Worm (Caenorhabditis elegans): Measurements from ENCODE around the gene tomm-7.
A peak's percentile ranks its signal among the peaks of the same experiment; 100 is the strongest.
"Not testable (repeated sequence)": the region's sequence is repeated elsewhere in the genome, so short reads cannot be mapped to it uniquely, and the experiment has no call there.

tomm-7 gene

DNA sequence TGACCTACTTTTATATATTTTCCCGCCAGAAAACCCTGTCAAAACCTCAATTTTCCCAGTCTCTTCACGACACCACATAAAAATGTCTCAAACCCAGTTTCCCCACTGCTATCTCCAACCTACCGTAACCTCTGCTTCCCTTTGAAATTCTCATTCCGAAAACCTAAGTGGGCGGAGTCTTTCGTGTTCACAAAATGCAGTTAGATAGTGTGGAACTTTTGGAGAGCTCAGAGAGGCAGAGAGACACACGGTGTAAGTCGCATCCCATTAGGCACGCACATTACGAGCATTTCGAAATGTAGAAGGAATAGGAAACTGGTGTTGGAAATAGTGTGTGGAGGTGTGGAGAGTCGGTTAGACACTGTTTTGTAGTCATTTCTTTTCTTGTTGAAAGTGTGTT is 39.5 kb upstream of the tomm-7 start:
- TF ChIP-seq lsy-27 (tag; optimal IDR thresholded peaks at IDR 0.05; ENCODE audit: borderline replicate concordance, insufficient read depth): no peak
- no peak for TF ChIP-seq rpc-1 (optimal IDR thresholded peaks at IDR 0.05)
- TF ChIP-seq rpc-1 (tag; optimal IDR thresholded peaks at IDR 0.05): no peak
- no peak for TF ChIP-seq nhr-80 (tag; optimal IDR thresholded peaks at IDR 0.05)
- TF ChIP-seq ztf-22 (GFP tag; optimal IDR thresholded peaks at IDR 0.05): no peak
- TF ChIP-seq F23B12.7 (tag; optimal IDR thresholded peaks at IDR 0.05; ENCODE audit: insufficient read depth): no peak
- no peak for TF ChIP-seq bed-1 (GFP tag; IDR thresholded peaks at IDR 0.05)
- TF ChIP-seq hmg-1.2 (GFP tag; IDR thresholded peaks at IDR 0.05): no peak
- TF ChIP-seq xnd-1 (tag; optimal IDR thresholded peaks at IDR 0.05): no peak
- no peak for TF ChIP-seq B0261.1 (tag; optimal IDR thresholded peaks at IDR 0.05)

DNA sequence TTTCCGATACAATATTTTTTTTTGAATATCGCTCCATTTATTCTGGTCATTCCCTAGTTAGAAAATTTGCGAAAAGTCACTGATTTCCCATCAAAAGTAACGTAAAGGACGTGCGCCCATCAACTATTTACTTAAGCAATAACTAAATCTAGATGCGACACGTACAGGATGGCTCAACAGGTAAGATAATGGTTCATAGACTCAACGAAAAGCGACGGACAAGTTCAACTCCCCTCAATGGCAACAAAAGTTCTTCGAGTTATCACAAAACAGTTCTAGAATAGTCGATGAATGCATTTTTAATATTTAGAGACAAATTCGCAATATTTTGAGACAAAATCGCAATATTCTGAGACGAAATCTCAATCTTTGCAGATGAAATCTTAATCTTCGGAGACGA is 38.3 kb upstream of the tomm-7 start:
- TF ChIP-seq B0261.1 (tag; optimal IDR thresholded peaks at IDR 0.05) (peak; percentile 43), rpc-1 (tag; optimal IDR thresholded peaks at IDR 0.05) (peak; percentile 44), lin-26 (GFP tag; IDR thresholded peaks at IDR 0.05) (peak; percentile 74; the same call in 1 of the 2 replicates), tbp1 (GFP tag; optimal IDR thresholded peaks at IDR 0.05) (peak; percentile 39)
- not testable (repeated sequence) for TF ChIP-seq rpc-1 (optimal IDR thresholded peaks at IDR 0.05)

DNA sequence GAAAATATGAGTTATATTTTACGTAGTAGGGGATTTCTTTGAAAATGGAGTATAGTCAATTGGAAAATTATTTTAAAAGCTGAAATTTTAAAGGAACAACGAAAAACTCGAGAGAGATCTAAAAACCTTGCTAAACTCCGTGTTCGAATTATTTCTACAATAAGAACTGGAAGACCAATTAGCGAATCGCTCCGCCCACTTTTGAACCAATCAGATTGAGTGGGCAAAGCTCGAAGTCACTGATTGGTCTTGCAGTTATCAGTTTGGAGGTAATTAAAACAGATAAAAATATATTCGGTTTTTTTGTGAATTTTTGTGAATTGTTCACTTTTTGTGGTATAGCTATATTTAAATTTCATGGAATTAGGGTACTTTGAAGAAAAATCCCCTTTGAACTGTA is 36.1 kb upstream of the tomm-7 start:
- no peak for TF ChIP-seq nhr-179 (tag; optimal IDR thresholded peaks at IDR 0.05)
- TF ChIP-seq pbrm-1 (GFP tag; IDR thresholded peaks at IDR 0.05): no peak
- no peak for TF ChIP-seq B0336.3 (GFP tag; IDR thresholded peaks at IDR 0.05)
- TF ChIP-seq F49E8.2 (tag; optimal IDR thresholded peaks at IDR 0.05; ENCODE audit: insufficient read depth): no peak
- TF ChIP-seq ekl-4 (GFP tag; IDR thresholded peaks at IDR 0.05): no peak
- no peak for TF ChIP-seq hrde-1 (tag; optimal IDR thresholded peaks at IDR 0.05; ENCODE audit: borderline replicate concordance)
- no peak for TF ChIP-seq B0035.1 (tag; optimal IDR thresholded peaks at IDR 0.05)
- TF ChIP-seq mel-28 (tag; optimal IDR thresholded peaks at IDR 0.05; ENCODE audit: borderline replicate concordance): no peak
- TF ChIP-seq tbp1 (GFP tag; optimal IDR thresholded peaks at IDR 0.05): no peak
- TF ChIP-seq lag-1 (GFP tag; IDR thresholded peaks at IDR 0.05): no peak
- TF ChIP-seq nhr-27 (tag; optimal IDR thresholded peaks at IDR 0.05): no peak
- no peak for TF ChIP-seq mcd-1 (GFP tag; IDR thresholded peaks at IDR 0.05)
- no peak for TF ChIP-seq D2030.7 (GFP tag; IDR thresholded peaks at IDR 0.05)
- TF ChIP-seq ztf-6 (GFP tag; IDR thresholded peaks at IDR 0.05): no peak
- TF ChIP-seq sdz-38 (tag; optimal IDR thresholded peaks at IDR 0.05): no peak
- TF ChIP-seq atf-7 (tag; optimal IDR thresholded peaks at IDR 0.05): no peak
- TF ChIP-seq F55B11.4 (tag; optimal IDR thresholded peaks at IDR 0.05; ENCODE audit: borderline replicate concordance, insufficient read depth): no peak

DNA sequence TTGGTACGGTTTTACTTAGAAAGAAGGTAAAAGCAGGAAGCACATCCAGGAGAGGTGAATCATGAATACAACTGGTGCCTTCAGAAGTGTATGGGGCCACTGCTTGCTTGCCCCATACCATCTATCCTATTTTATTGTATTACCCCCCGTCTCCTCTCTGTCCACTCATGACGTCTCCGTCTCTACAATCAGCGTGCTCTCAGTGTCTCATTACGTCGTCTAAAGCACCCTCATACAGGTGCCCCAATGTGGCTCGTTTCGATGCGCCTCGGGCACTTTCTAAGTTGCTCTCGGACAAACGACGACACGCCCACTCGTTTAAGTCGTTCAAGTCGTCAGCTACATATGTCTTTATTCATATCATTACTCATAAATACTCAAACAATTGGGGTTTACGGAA is 35.4 kb upstream of the tomm-7 start:
- TF ChIP-seq ekl-4 (GFP tag; IDR thresholded peaks at IDR 0.05) (0 out of 2 replicates have a peak, but pooled peaks have one; percentile 15), tlf-1 (GFP tag; optimal IDR thresholded peaks at IDR 0.05) (no peak), aptf-2 (GFP tag; conservative IDR thresholded peaks at IDR 0.05) (no peak), madf-6 (GFP tag; IDR thresholded peaks at IDR 0.05) (peak; percentile 49), tbp1 (GFP tag; optimal IDR thresholded peaks at IDR 0.05) (peak; percentile 30), hsf-1 (GFP tag; IDR thresholded peaks at IDR 0.05) (peak; percentile 65; the same call in 1 of the 2 replicates), ceh-91 (GFP tag; IDR thresholded peaks at IDR 0.05) (no peak), hrde-1 (tag; optimal IDR thresholded peaks at IDR 0.05; ENCODE audit: borderline replicate concordance) (peak; percentile 61), efl-1 (GFP tag; optimal IDR thresholded peaks at IDR 0.05) (no peak), ztf-18 (tag; optimal IDR thresholded peaks at IDR 0.05) (peak; percentile 3)
